Worm (Caenorhabditis elegans): ENCODE data around the gene clec-76.

ce11 chrIV:4014341-4014826 is 49.3 kb downstream of the clec-76 start:
- TF ChIP-seq ZK546.5 (tag; optimal IDR thresholded peaks at IDR 0.05), result no peak
- no peak for TF ChIP-seq lsy-2 (tag; optimal IDR thresholded peaks at IDR 0.05)
- no peak for TF ChIP-seq ztf-11 (tag; optimal IDR thresholded peaks at IDR 0.05)
- TF ChIP-seq nhr-129 (tag; optimal IDR thresholded peaks at IDR 0.05), result no peak
- TF ChIP-seq nhr-12 (tag; optimal IDR thresholded peaks at IDR 0.05), result no peak
- no peak for TF ChIP-seq nhr-6 (tag; optimal IDR thresholded peaks at IDR 0.05)
- TF ChIP-seq ama-1 (optimal IDR thresholded peaks at IDR 0.05), result no peak
- no peak for TF ChIP-seq zag-1 (tag; optimal IDR thresholded peaks at IDR 0.05)
